Worm (Caenorhabditis elegans) whole organism, L3 larva: Measurements from ENCODE around the gene ifb-1.

Source experiments
- R02D3.7 ChIP-seq: fragments of 150-350 bp; optimal IDR thresholded peaks from 2 replicates; lab custom pipeline; 2014; ENCODE audit warnings: missing biosample characterization, missing genetic modification characterization
- ceh-28 ChIP-seq: fragments of 150-350 bp; optimal IDR thresholded peaks from 2 replicates; lab custom pipeline; 2014; ENCODE audit warnings: missing biosample characterization, missing genetic modification reagents, missing genetic modification characterization
- elt-1 ChIP-seq: fragments of 150-350 bp; optimal IDR thresholded peaks from 2 replicates; lab custom pipeline; 2014; ENCODE audit warnings: missing biosample characterization, missing genetic modification characterization
- elt-3 ChIP-seq, 3 experiments: fragments of 150-350 bp in 1 of 3; sonication (generic microtip) in 2 of 3; optimal IDR thresholded peaks; 2 replicates in 2 of 3; 4 replicates in 1 of 3; lab custom pipeline; 2014 to 2017; ENCODE audit warnings: missing biosample characterization in 3 of 3, missing genetic modification characterization in 3 of 3
- fkh-2 ChIP-seq: fragments of 150-350 bp; optimal IDR thresholded peaks from 2 replicates; lab custom pipeline; 2014; ENCODE audit warnings: missing biosample characterization, missing genetic modification reagents, missing genetic modification characterization
- lin-39 ChIP-seq: fragments of 150-350 bp; optimal IDR thresholded peaks from 2 replicates; lab custom pipeline; 2018; ENCODE audit warnings: missing biosample characterization, missing genetic modification reagents, missing genetic modification characterization
- nhr-28 ChIP-seq: fragments of 150-350 bp; optimal IDR thresholded peaks from 2 replicates; lab custom pipeline; 2014; ENCODE audit warnings: missing biosample characterization, missing genetic modification characterization
- nhr-76 ChIP-seq: fragments of 150-350 bp; sonication (generic microtip); optimal IDR thresholded peaks from 5 replicates; lab custom pipeline; 2014; ENCODE audit warnings: missing biosample characterization, missing genetic modification characterization
- sea-2 ChIP-seq: fragments of 150-350 bp; sonication (generic microtip); optimal IDR thresholded peaks from 4 replicates; lab custom pipeline; 2014; ENCODE audit warnings: missing biosample characterization, missing genetic modification reagents, missing genetic modification characterization
- skn-1 ChIP-seq: fragments of 150-350 bp; optimal IDR thresholded peaks from 2 replicates; lab custom pipeline; 2014; ENCODE audit warnings: missing biosample characterization, missing genetic modification characterization
- snpc-4 ChIP-seq: fragments of 150-350 bp; optimal IDR thresholded peaks from 2 replicates; lab custom pipeline; 2014; ENCODE audit warnings: missing biosample characterization, missing genetic modification characterization
- ztf-11 ChIP-seq: fragments of 150-350 bp; optimal IDR thresholded peaks from 2 replicates; lab custom pipeline; 2014; ENCODE audit warnings: missing biosample characterization, missing genetic modification characterization

- no peak for TF ChIP-seq nhr-76 (tag; lab: Kevin White, UChicago)
- TF ChIP-seq sea-2 (GFP tag; lab: Kevin White, UChicago): no peak
- TF ChIP-seq R02D3.7: no peak
- no peak for TF ChIP-seq ceh-28
- no peak for TF ChIP-seq fkh-2 (tag; lab: Kevin White, UChicago)
- no peak for TF ChIP-seq elt-1 (tag; lab: Kevin White, UChicago)
- no peak for TF ChIP-seq elt-3 (tag; optimal IDR thresholded peaks at IDR 0.05; lab: Kevin White, UChicago)
- TF ChIP-seq skn-1 (tag; lab: Kevin White, UChicago): no peak
- no peak for TF ChIP-seq snpc-4
- TF ChIP-seq nhr-28 (tag; lab: Kevin White, UChicago): no peak
- no peak for TF ChIP-seq ztf-11 (tag; lab: Kevin White, UChicago)
- TF ChIP-seq lin-39 (tag; lab: Kevin White, UChicago): no peak
These were observed 22.7 kb upstream of the ifb-1 start for ce11 chrII:5742767-5743166.
